Worm (Caenorhabditis elegans) whole organism, L2 larva: ENCODE data around the gene brf-1.

Experiments used
- C34F6.9 ChIP-seq: fragments of 150-350 bp; optimal IDR thresholded peaks from 2 replicates; lab custom pipeline; 2014; ENCODE audit warnings: missing biosample characterization, missing genetic modification characterization
- F13H6.1 ChIP-seq: sonication (generic microtip); optimal IDR thresholded peaks from 2 replicates; lab custom pipeline; 2016; ENCODE audit warnings: missing genetic modification characterization, missing compliant biosample characterization
- Y55F3AM.14 ChIP-seq: fragments of 200-800 bp; sonication (Bioruptor generic); optimal IDR thresholded peaks from 2 replicates; lab custom pipeline; 2018; ENCODE audit warnings: mild to moderate bottlenecking, missing genetic modification characterization, missing compliant biosample characterization
- alr-1 ChIP-seq: fragments of 150-350 bp; optimal IDR thresholded peaks from 2 replicates; lab custom pipeline; 2014; ENCODE audit warnings: missing biosample characterization, missing genetic modification characterization
- ama-1 ChIP-seq: fragments of 150-350 bp; optimal IDR thresholded peaks from 2 replicates; lab custom pipeline; 2018; ENCODE audit warnings: inconsistent platforms
- blmp-1 ChIP-seq: sonication (generic microtip); optimal IDR thresholded peaks from 2 replicates; lab custom pipeline; 2017; ENCODE audit warnings: missing genetic modification characterization, mild to moderate bottlenecking, missing compliant biosample characterization, antibody characterized with exemption, moderate library complexity; ENCODE audit not compliant: insufficient read depth
- ceh-16 ChIP-seq: fragments of 150-350 bp; optimal IDR thresholded peaks from 2 replicates; lab custom pipeline; 2014; ENCODE audit warnings: missing biosample characterization, missing genetic modification characterization
- crh-2 ChIP-seq: sonication (generic microtip); optimal IDR thresholded peaks from 2 replicates; lab custom pipeline; 2017; ENCODE audit warnings: missing biosample characterization, missing genetic modification characterization
- dmd-4 ChIP-seq: sonication (generic microtip); optimal IDR thresholded peaks from 2 replicates; lab custom pipeline; 2017; ENCODE audit warnings: missing biosample characterization, missing genetic modification characterization
- egl-27 ChIP-seq: sonication (generic microtip); optimal IDR thresholded peaks from 3 replicates; lab custom pipeline; 2017; ENCODE audit warnings: missing biosample characterization, missing genetic modification reagents, missing genetic modification characterization
- elt-3 ChIP-seq: sonication (generic microtip); optimal IDR thresholded peaks from 2 replicates; lab custom pipeline; 2017; ENCODE audit warnings: missing biosample characterization, missing genetic modification characterization
- fos-1 ChIP-seq: fragments of 150-350 bp; optimal IDR thresholded peaks from 2 replicates; lab custom pipeline; 2014; ENCODE audit warnings: missing biosample characterization, missing genetic modification characterization
- gmeb-1 ChIP-seq: fragments of 150-350 bp; optimal IDR thresholded peaks from 2 replicates; lab custom pipeline; 2014; ENCODE audit warnings: missing biosample characterization, missing genetic modification characterization
- lin-11 ChIP-seq: fragments of 150-350 bp; sonication (generic microtip); optimal IDR thresholded peaks from 2 replicates; lab custom pipeline; 2014; ENCODE audit warnings: missing biosample characterization, missing genetic modification characterization, inconsistent platforms, mixed read lengths
- lin-13 ChIP-seq: fragments of 150-350 bp; optimal IDR thresholded peaks from 2 replicates; lab custom pipeline; 2014; ENCODE audit warnings: missing biosample characterization, missing genetic modification reagents, missing genetic modification characterization
- lin-39 ChIP-seq: fragments of 150-350 bp; optimal IDR thresholded peaks from 2 replicates; lab custom pipeline; 2014; ENCODE audit warnings: missing biosample characterization, missing genetic modification reagents, missing genetic modification characterization
- lsy-2 ChIP-seq, 2 experiments: fragments of 150-350 bp in 1 of 2; sonication (generic microtip) in 1 of 2; optimal IDR thresholded peaks; 2 replicates each; lab custom pipeline; 2014 to 2017; ENCODE audit warnings: missing biosample characterization in 2 of 2, missing genetic modification characterization in 2 of 2
- mbf-1 ChIP-seq: sonication (generic microtip); optimal IDR thresholded peaks from 2 replicates; lab custom pipeline; 2017; ENCODE audit warnings: missing biosample characterization, missing genetic modification characterization
- mdl-1 ChIP-seq, 2 experiments: fragments of 150-350 bp in 1 of 2; sonication (generic microtip) in 1 of 2; optimal IDR thresholded peaks; 2 replicates each; lab custom pipeline; 2017; ENCODE audit warnings: missing biosample characterization in 2 of 2, missing genetic modification characterization in 2 of 2
- nhr-10 ChIP-seq: sonication (generic microtip); optimal IDR thresholded peaks from 2 replicates; lab custom pipeline; 2017; ENCODE audit warnings: missing biosample characterization, missing genetic modification characterization
- nhr-129 ChIP-seq: fragments of 150-350 bp; optimal IDR thresholded peaks from 2 replicates; lab custom pipeline; 2014; ENCODE audit warnings: missing biosample characterization, missing genetic modification characterization
- nhr-21 ChIP-seq: fragments of 150-350 bp; optimal IDR thresholded peaks from 2 replicates; lab custom pipeline; 2014; ENCODE audit warnings: missing biosample characterization, missing genetic modification characterization
- nhr-23 ChIP-seq: fragments of 150-350 bp; optimal IDR thresholded peaks from 2 replicates; lab custom pipeline; 2014; ENCODE audit warnings: missing biosample characterization, missing genetic modification reagents, missing genetic modification characterization
- nhr-25 ChIP-seq: fragments of 150-350 bp; sonication (generic microtip); optimal IDR thresholded peaks from 3 replicates; lab custom pipeline; 2014; ENCODE audit warnings: missing biosample characterization, missing genetic modification characterization
- nhr-6 ChIP-seq: fragments of 150-350 bp; optimal IDR thresholded peaks from 2 replicates; lab custom pipeline; 2014; ENCODE audit warnings: missing biosample characterization, missing genetic modification characterization
- peb-1 ChIP-seq: fragments of 150-350 bp; optimal IDR thresholded peaks from 2 replicates; lab custom pipeline; 2014; ENCODE audit warnings: missing biosample characterization, missing genetic modification characterization
- sem-4 ChIP-seq: fragments of 150-350 bp; optimal IDR thresholded peaks from 2 replicates; lab custom pipeline; 2014; ENCODE audit warnings: missing biosample characterization, missing genetic modification reagents, missing genetic modification characterization
- sma-9 ChIP-seq, 2 experiments: fragments of 150-350 bp in 1 of 2; sonication (generic microtip) in 1 of 2; optimal IDR thresholded peaks; 2 replicates each; lab custom pipeline; 2014 to 2016; ENCODE audit warnings: missing genetic modification characterization in 2 of 2, mild to moderate bottlenecking in 1 of 2, missing biosample characterization in 1 of 2, missing compliant biosample characterization in 1 of 2, missing genetic modification reagents in 1 of 2, moderate library complexity in 1 of 2
- snpc-4 ChIP-seq: fragments of 150-350 bp; optimal IDR thresholded peaks from 2 replicates; lab custom pipeline; 2014; ENCODE audit warnings: missing biosample characterization, missing genetic modification characterization
- unc-39 ChIP-seq: fragments of 150-350 bp; optimal IDR thresholded peaks from 2 replicates; lab custom pipeline; 2014; ENCODE audit warnings: missing biosample characterization, missing genetic modification characterization
- unc-55 ChIP-seq: fragments of 150-350 bp; sonication (generic microtip); optimal IDR thresholded peaks from 3 replicates; lab custom pipeline; 2014; ENCODE audit warnings: missing biosample characterization, missing genetic modification reagents, missing genetic modification characterization
- unc-62 ChIP-seq: fragments of 150-350 bp; optimal IDR thresholded peaks from 2 replicates; lab custom pipeline; 2014; ENCODE audit warnings: missing biosample characterization, missing genetic modification reagents, missing genetic modification characterization
- zag-1 ChIP-seq: fragments of 150-350 bp; optimal IDR thresholded peaks from 2 replicates; lab custom pipeline; 2014; ENCODE audit warnings: missing biosample characterization, missing genetic modification characterization
- ztf-1 ChIP-seq: fragments of 200-800 bp; sonication (Bioruptor generic); conservative IDR thresholded peaks from 2 replicates; pipeline ENCODE4 v1.3.6; 2022; ENCODE audit warnings: missing genetic modification characterization, missing compliant biosample characterization
- ztf-11 ChIP-seq: sonication (generic microtip); optimal IDR thresholded peaks from 2 replicates; lab custom pipeline; 2017; ENCODE audit warnings: missing biosample characterization, missing genetic modification characterization
- ztf-4 ChIP-seq: fragments of 150-350 bp; optimal IDR thresholded peaks from 2 replicates; lab custom pipeline; 2014; ENCODE audit warnings: missing biosample characterization, missing genetic modification characterization

Gene brf-1

ce11 chrII:7319471-7319870 lies 13.8 kb downstream of the brf-1 start:
- peak; percentile 80 for TF ChIP-seq Y55F3AM.14
- peak; percentile 8 for TF ChIP-seq unc-55 (GFP tag; lab: Kevin White, UChicago)
- no peak for TF ChIP-seq blmp-1 (tag; lab: Kevin White, UChicago)

- TF ChIP-seq sma-9 (GFP tag; optimal IDR thresholded peaks at IDR 0.05; lab: Kevin White, UChicago) (peak; percentile 84), sma-9 (tag; optimal IDR thresholded peaks at IDR 0.05; lab: Kevin White, UChicago) (no peak), C34F6.9 (tag; lab: Kevin White, UChicago) (peak; percentile 57), nhr-6 (tag; lab: Kevin White, UChicago) (peak; percentile 53), ztf-1 (GFP tag; lab: Robert Waterston, UW) (no peak), crh-2 (tag; lab: Kevin White, UChicago) (peak; percentile 22), nhr-129 (tag; lab: Kevin White, UChicago) (peak; percentile 82), egl-27 (tag; lab: Kevin White, UChicago) (no peak), ztf-4 (tag; lab: Kevin White, UChicago) (peak; percentile 63), nhr-21 (tag; lab: Kevin White, UChicago) (no peak), lsy-2 (tag; optimal IDR thresholded peaks at IDR 0.05; lab: Kevin White, UChicago) (peak in 1 of 2 experiments; percentile 48), lin-13 (GFP tag; lab: Kevin White, UChicago) (peak; percentile 18), mdl-1 (tag; optimal IDR thresholded peaks at IDR 0.05; lab: Kevin White, UChicago) (peak in 1 of 2 experiments; percentile 25), F13H6.1 (tag; lab: Kevin White, UChicago) (peak; percentile 83), ztf-11 (no peak), mbf-1 (no peak)
Observed at ce11 chrII:7323317-7323716, 17.7 kb downstream of the brf-1 start.

ce11 chrII:7323925-7324324 lies 18.3 kb downstream of the brf-1 start, which contains the start of gene F21D12.3:
Gene F21D12.3 (minus strand): TSS chrII:7324025.
- TF ChIP-seq ztf-4 (tag; lab: Kevin White, UChicago) (no peak), unc-55 (GFP tag; lab: Kevin White, UChicago) (peak; percentile 44)

ce11 chrII:7325063-7325480 lies 19.4 kb downstream of the brf-1 start:
- TF ChIP-seq gmeb-1 (no peak), mdl-1 (tag; optimal IDR thresholded peaks at IDR 0.05; lab: Kevin White, UChicago) (no peak), lin-13 (GFP tag; lab: Kevin White, UChicago) (no peak), nhr-25 (no peak), unc-39 (tag; lab: Kevin White, UChicago) (no peak), C34F6.9 (tag; lab: Kevin White, UChicago) (peak; percentile 44), fos-1 (peak; percentile 4), sma-9 (GFP tag; optimal IDR thresholded peaks at IDR 0.05; lab: Kevin White, UChicago) (peak; percentile 52), sma-9 (tag; optimal IDR thresholded peaks at IDR 0.05; lab: Kevin White, UChicago) (no peak), nhr-6 (tag; lab: Kevin White, UChicago) (no peak), unc-55 (GFP tag; lab: Kevin White, UChicago) (peak; percentile 55), dmd-4 (tag; lab: Kevin White, UChicago) (no peak), ztf-4 (tag; lab: Kevin White, UChicago) (no peak), crh-2 (tag; lab: Kevin White, UChicago) (peak; percentile 86), nhr-10 (no peak), peb-1 (tag; lab: Kevin White, UChicago) (no peak), alr-1 (tag; lab: Kevin White, UChicago) (no peak), sem-4 (tag; lab: Kevin White, UChicago) (peak; percentile 19), snpc-4 (no peak), F13H6.1 (tag; lab: Kevin White, UChicago) (peak; percentile 23), ceh-16 (tag; lab: Kevin White, UChicago) (no peak), zag-1 (tag; lab: Kevin White, UChicago) (no peak), elt-3 (tag; lab: Kevin White, UChicago) (no peak), nhr-129 (tag; lab: Kevin White, UChicago) (peak; percentile 25), mbf-1 (no peak), nhr-23 (tag; lab: Kevin White, UChicago) (no peak), unc-62 (GFP tag; lab: Kevin White, UChicago) (no peak), nhr-21 (tag; lab: Kevin White, UChicago) (no peak), lin-11 (tag; lab: Kevin White, UChicago) (no peak), lsy-2 (tag; optimal IDR thresholded peaks at IDR 0.05; lab: Kevin White, UChicago) (peak in 1 of 2 experiments; percentile 50), ama-1 (lab: Kevin White, UChicago) (peak; percentile 16), lin-39 (tag; lab: Kevin White, UChicago) (no peak)
